Worm (Caenorhabditis elegans) whole organism, late embryonic: Measurements from ENCODE around the gene sprr-3.

ENCODE experiments used
- C08G9.2 ChIP-seq: sonication (generic microtip); optimal IDR thresholded peaks from 2 replicates; lab custom pipeline; 2016; ENCODE audit warnings: mild to moderate bottlenecking, missing genetic modification characterization, moderate library complexity, missing compliant biosample characterization
- C38D4.7 ChIP-seq: fragments of 200-800 bp; sonication (Bioruptor generic); optimal IDR thresholded peaks from 2 replicates; lab custom pipeline; 2018; ENCODE audit warnings: mild to moderate bottlenecking, missing genetic modification characterization, moderate library complexity, missing compliant biosample characterization
- ceh-18 ChIP-seq: sonication (generic microtip); optimal IDR thresholded peaks from 2 replicates; lab custom pipeline; 2016; ENCODE audit warnings: missing genetic modification characterization, missing compliant biosample characterization
- ceh-45 ChIP-seq: fragments of 200-800 bp; sonication (Bioruptor generic); IDR thresholded peaks from 2 replicates; pipeline ENCODE4 v1.3.6; 2022; ENCODE audit warnings: missing genetic modification reagents, missing genetic modification characterization, missing compliant biosample characterization
- ceh-48 ChIP-seq: sonication (generic microtip); optimal IDR thresholded peaks from 2 replicates; lab custom pipeline; 2016; ENCODE audit warnings: missing genetic modification characterization, inconsistent platforms, missing compliant biosample characterization
- dmd-4 ChIP-seq: sonication (generic microtip); optimal IDR thresholded peaks from 2 replicates; lab custom pipeline; 2016; ENCODE audit warnings: borderline replicate concordance, missing genetic modification characterization, missing compliant biosample characterization
- dve-1 ChIP-seq: sonication (generic microtip); optimal IDR thresholded peaks from 2 replicates; lab custom pipeline; 2017; ENCODE audit warnings: antibody characterized with exemption, mild to moderate bottlenecking, missing genetic modification characterization, missing compliant biosample characterization
- fax-1 ChIP-seq: sonication (generic microtip); optimal IDR thresholded peaks from 2 replicates; lab custom pipeline; 2016; ENCODE audit warnings: missing genotype, missing genetic modification characterization, missing compliant biosample characterization
- fkh-10 ChIP-seq: fragments of 150-350 bp; optimal IDR thresholded peaks from 2 replicates; lab custom pipeline; 2014; ENCODE audit warnings: missing biosample characterization, missing genetic modification reagents, missing genetic modification characterization
- gmeb-2 ChIP-seq: sonication (generic microtip); optimal IDR thresholded peaks from 2 replicates; lab custom pipeline; 2016; ENCODE audit warnings: missing genetic modification characterization, inconsistent platforms, missing compliant biosample characterization
- hlh-13 ChIP-seq: fragments of 200-800 bp; sonication (Bioruptor generic); optimal IDR thresholded peaks from 2 replicates; lab custom pipeline; 2018; ENCODE audit warnings: mild to moderate bottlenecking, missing genetic modification characterization, missing compliant biosample characterization
- hlh-15 ChIP-seq: sonication (generic microtip); optimal IDR thresholded peaks from 2 replicates; lab custom pipeline; 2016; ENCODE audit warnings: missing genetic modification characterization, missing compliant biosample characterization
- hlh-30 ChIP-seq: sonication (generic microtip); optimal IDR thresholded peaks from 2 replicates; lab custom pipeline; 2017; ENCODE audit warnings: antibody characterized with exemption, missing genetic modification characterization, missing compliant biosample characterization; ENCODE audit not compliant: insufficient read depth
- hlh-8 ChIP-seq: sonication (generic microtip); optimal IDR thresholded peaks from 2 replicates; lab custom pipeline; 2016; ENCODE audit warnings: missing genotype, missing genetic modification characterization, missing compliant biosample characterization
- lim-6 ChIP-seq: sonication (generic microtip); optimal IDR thresholded peaks from 2 replicates; lab custom pipeline; 2016; ENCODE audit warnings: missing genetic modification characterization, missing compliant biosample characterization
- lin-11 ChIP-seq: fragments of 200-800 bp; sonication (Bioruptor generic); optimal IDR thresholded peaks from 2 replicates; lab custom pipeline; 2018; ENCODE audit warnings: mild to moderate bottlenecking, missing genetic modification characterization, missing compliant biosample characterization
- madf-2 ChIP-seq: sonication (generic microtip); optimal IDR thresholded peaks from 2 replicates; lab custom pipeline; 2017; ENCODE audit warnings: missing genetic modification characterization, missing compliant biosample characterization
- mec-3 ChIP-seq: sonication (generic microtip); optimal IDR thresholded peaks from 2 replicates; lab custom pipeline; 2016; ENCODE audit warnings: borderline replicate concordance, missing genetic modification characterization, missing compliant biosample characterization
- nfya-1 ChIP-seq: sonication (generic microtip); optimal IDR thresholded peaks from 2 replicates; lab custom pipeline; 2017; ENCODE audit warnings: missing genetic modification characterization, mild to moderate bottlenecking, missing compliant biosample characterization, antibody characterized with exemption, moderate library complexity
- nhr-11 ChIP-seq: fragments of 150-350 bp; optimal IDR thresholded peaks from 2 replicates; lab custom pipeline; 2014; ENCODE audit warnings: missing biosample characterization, missing genetic modification characterization
- odd-2 ChIP-seq: sonication (generic microtip); optimal IDR thresholded peaks from 2 replicates; lab custom pipeline; 2017; ENCODE audit warnings: antibody characterized with exemption, mild to moderate bottlenecking, missing genetic modification characterization, missing compliant biosample characterization
- pros-1 ChIP-seq: fragments of 150-350 bp; optimal IDR thresholded peaks from 2 replicates; lab custom pipeline; 2014; ENCODE audit warnings: missing biosample characterization, missing genetic modification reagents, missing genetic modification characterization
- ref-2 ChIP-seq: sonication (generic microtip); optimal IDR thresholded peaks from 2 replicates; lab custom pipeline; 2016; ENCODE audit warnings: missing genetic modification characterization, missing compliant biosample characterization
- sox-2 ChIP-seq: fragments of 200-800 bp; sonication (Bioruptor generic); IDR thresholded peaks from 2 replicates; pipeline ENCODE4 v1.3.6; 2022; ENCODE audit warnings: missing genetic modification reagents, missing genetic modification characterization, missing compliant biosample characterization
- sox-4 ChIP-seq: sonication (generic microtip); optimal IDR thresholded peaks from 2 replicates; lab custom pipeline; 2017; ENCODE audit warnings: mild to moderate bottlenecking, missing genetic modification characterization, inconsistent platforms, missing compliant biosample characterization
- tbx-2 ChIP-seq: sonication (generic microtip); optimal IDR thresholded peaks from 2 replicates; lab custom pipeline; 2016; ENCODE audit warnings: missing genetic modification characterization, missing compliant biosample characterization
- unc-42 ChIP-seq: sonication (generic microtip); optimal IDR thresholded peaks from 2 replicates; lab custom pipeline; 2016; ENCODE audit warnings: missing genotype, missing genetic modification characterization, missing compliant biosample characterization

The sprr-3 gene

ce11 chrIV:2497615-2498183 is 44.4 kb upstream of the sprr-3 start, which contains the start of gene Y69A2AR.16:
Gene Y69A2AR.16 (plus strand): TSS chrIV:2497803.
- TF ChIP-seq tbx-2 (tag; lab: Kevin White, UChicago) (no peak), sox-2 (GFP tag; lab: Robert Waterston, UW) (no peak), hlh-15 (tag; lab: Kevin White, UChicago) (no peak), ceh-45 (GFP tag; lab: Robert Waterston, UW) (no peak), C38D4.7 (GFP tag; lab: Kevin White, UChicago) (no peak), dmd-4 (tag; lab: Kevin White, UChicago) (no peak), gmeb-2 (no peak), hlh-8 (tag; lab: Kevin White, UChicago) (no peak), lim-6 (tag; lab: Kevin White, UChicago) (no peak), nfya-1 (tag; lab: Kevin White, UChicago) (no peak), dve-1 (no peak), hlh-13 (GFP tag; lab: Kevin White, UChicago) (no peak), unc-42 (no peak), nhr-11 (tag; lab: Kevin White, UChicago) (no peak), sox-4 (tag; lab: Kevin White, UChicago) (no peak), fkh-10 (GFP tag; lab: Kevin White, UChicago) (no peak), lin-11 (tag; lab: Kevin White, UChicago) (no peak)

ce11 chrIV:2507824-2508223 is 34.3 kb upstream of the sprr-3 start, which contains the start of gene Y69A2AR.22:
Gene Y69A2AR.22 (minus strand): TSS chrIV:2507924.
- no peak for TF ChIP-seq fax-1 (tag; lab: Kevin White, UChicago)
- TF ChIP-seq C08G9.2 (tag; lab: Kevin White, UChicago), result no peak
- TF ChIP-seq gmeb-2, result no peak
- TF ChIP-seq, all 69 proteins: peak for 0

- peak; percentile 35 for TF ChIP-seq ceh-48 (tag; lab: Kevin White, UChicago)
- TF ChIP-seq hlh-30 (tag; lab: Kevin White, UChicago), result no peak
These were observed 15.3 kb upstream of the sprr-3 start for ce11 chrIV:2526836-2527235.

ce11 chrIV:2529281-2529680 is 12.8 kb upstream of the sprr-3 start:
- no peak for TF ChIP-seq pros-1 (tag; lab: Kevin White, UChicago)
- TF ChIP-seq ceh-18 (tag; lab: Kevin White, UChicago), result no peak
- TF ChIP-seq C38D4.7 (GFP tag; lab: Kevin White, UChicago), result no peak

- TF ChIP-seq madf-2 (tag; lab: Kevin White, UChicago), result no peak
- peak; percentile 6 for TF ChIP-seq ceh-48 (tag; lab: Kevin White, UChicago)
These were observed 11.8 kb upstream of the sprr-3 start for ce11 chrIV:2530285-2530684.

ce11 chrIV:2537741-2538140 is 4.4 kb upstream of the sprr-3 start:
- TF ChIP-seq mec-3 (tag; lab: Kevin White, UChicago), result no peak
- peak; percentile 87 for TF ChIP-seq unc-42
- TF ChIP-seq, all 69 proteins: peak for 1

- TF ChIP-seq ceh-48 (tag; lab: Kevin White, UChicago) (peak; percentile 49), hlh-30 (tag; lab: Kevin White, UChicago) (no peak), odd-2 (tag; lab: Kevin White, UChicago) (no peak)
These were observed 6.7 kb downstream of the sprr-3 start for ce11 chrIV:2548766-2549165.

- peak; percentile 23 for TF ChIP-seq ceh-48 (tag; lab: Kevin White, UChicago)
- TF ChIP-seq ref-2 (tag; lab: Kevin White, UChicago), result no peak
These were observed 7.4 kb downstream of the sprr-3 start for ce11 chrIV:2549542-2549941.
